Worm (Caenorhabditis elegans) whole organism, young adult: ENCODE measurements around the gene ZK121.2.

Source experiments
- D2030.7 ChIP-seq: fragments of 200-800 bp; sonication (Bioruptor generic); IDR thresholded peaks from 2 replicates; pipeline ENCODE4 v1.3.6; 2022; ENCODE audit warnings: missing genetic modification reagents, missing genetic modification characterization, missing compliant biosample characterization
- Y95B8A.8 ChIP-seq: fragments of 200-800 bp; sonication (Bioruptor generic); IDR thresholded peaks from 2 replicates; pipeline ENCODE4 v1.3.6; 2022; ENCODE audit warnings: missing genetic modification reagents, missing genetic modification characterization, missing compliant biosample characterization
- ama-1 ChIP-seq, 3 experiments: fragments of 150-350 bp in 1 of 3; sonication (generic microtip) in 2 of 3; optimal IDR thresholded peaks; 2 replicates each; lab custom pipeline; 2014 to 2018; ENCODE audit warnings: missing biosample characterization in 2 of 3, missing genetic modification characterization in 2 of 3, missing genetic modification reagents in 2 of 3
- ccch-3 ChIP-seq: fragments of 200-800 bp; sonication (Bioruptor generic); optimal IDR thresholded peaks from 2 replicates; lab custom pipeline; 2018; ENCODE audit warnings: mild to moderate bottlenecking, missing genetic modification characterization, missing compliant biosample characterization
- ceh-100 ChIP-seq: fragments of 200-800 bp; sonication (Bioruptor generic); IDR thresholded peaks from 2 replicates; pipeline ENCODE4 v1.3.6; 2022; ENCODE audit warnings: missing genetic modification reagents, missing genetic modification characterization, missing compliant biosample characterization
- chd-7 ChIP-seq: sonication (generic microtip); optimal IDR thresholded peaks from 2 replicates; lab custom pipeline; 2016; ENCODE audit warnings: mild to moderate bottlenecking, missing genetic modification characterization, moderate library complexity, missing compliant biosample characterization
- efl-1 ChIP-seq: fragments of 150-350 bp; optimal IDR thresholded peaks from 2 replicates; lab custom pipeline; 2014; ENCODE audit warnings: missing biosample characterization, missing genetic modification reagents, missing genetic modification characterization
- rcor-1 ChIP-seq: fragments of 200-800 bp; sonication (Bioruptor generic); IDR thresholded peaks from 2 replicates; pipeline ENCODE4 v1.3.6; 2022; ENCODE audit warnings: missing genetic modification reagents, missing genetic modification characterization, missing compliant biosample characterization
- sptf-2 ChIP-seq: fragments of 200-800 bp; sonication (Bioruptor generic); optimal IDR thresholded peaks from 2 replicates; lab custom pipeline; 2018; ENCODE audit warnings: mild to moderate bottlenecking, missing genetic modification characterization, missing compliant biosample characterization
- xnd-1 ChIP-seq: sonication (generic microtip); optimal IDR thresholded peaks from 2 replicates; lab custom pipeline; 2016; ENCODE audit warnings: missing genotype, missing genetic modification reagents, missing genetic modification characterization, missing compliant biosample characterization
- ztf-26 ChIP-seq: sonication (generic microtip); optimal IDR thresholded peaks from 2 replicates; lab custom pipeline; 2017; ENCODE audit warnings: missing genetic modification characterization, missing compliant biosample characterization

ce11 chrIII:5305725-5306124 lies 35.8 kb upstream of the ZK121.2 start:
- no peak for TF ChIP-seq ama-1 (optimal IDR thresholded peaks at IDR 0.05; lab: Kevin White, UChicago)
- TF ChIP-seq ama-1 (GFP tag; optimal IDR thresholded peaks at IDR 0.05; lab: Kevin White, UChicago) = peak; percentile 57 to 76
- TF ChIP-seq chd-7 (tag; lab: Kevin White, UChicago) = peak; percentile 74
- peak; percentile 70 for TF ChIP-seq rcor-1
- TF ChIP-seq ceh-100 = 0 out of 2 replicates have a peak, but pooled peaks have one; percentile 41
- TF ChIP-seq efl-1 (GFP tag; lab: Kevin White, UChicago) = peak; percentile 11
- TF ChIP-seq ccch-3 (GFP tag; lab: Kevin White, UChicago) = no peak
- peak; percentile 81 for TF ChIP-seq D2030.7 (GFP tag; lab: Robert Waterston, UW)
- TF ChIP-seq sptf-2 (GFP tag; lab: Kevin White, UChicago) = no peak
- peak; percentile 18 for TF ChIP-seq xnd-1
- peak; percentile 80; the same call in 1 of the 2 replicates for TF ChIP-seq Y95B8A.8 (GFP tag; lab: Robert Waterston, UW)
- TF ChIP-seq ztf-26 (tag; lab: Kevin White, UChicago) = peak; percentile 29
